Worm (Caenorhabditis elegans) whole organism, young adult: ENCODE results near the gene gei-14.

Experiments
- C17E4.6 ChIP-seq: fragments of 200-800 bp; sonication (Bioruptor generic); IDR thresholded peaks from 2 replicates; pipeline ENCODE4 v1.3.6; 2022; ENCODE audit warnings: missing genetic modification reagents, missing genetic modification characterization, missing compliant biosample characterization
- F22D6.2 ChIP-seq: sonication (generic microtip); optimal IDR thresholded peaks from 2 replicates; lab custom pipeline; 2016; ENCODE audit warnings: mild to moderate bottlenecking, missing genetic modification characterization, missing compliant biosample characterization
- F23B12.7 ChIP-seq: sonication (generic microtip); optimal IDR thresholded peaks from 2 replicates; lab custom pipeline; 2017; ENCODE audit warnings: missing genetic modification characterization, mild to moderate bottlenecking, missing compliant biosample characterization, antibody characterized with exemption, moderate library complexity; ENCODE audit not compliant: insufficient read depth
- F39B2.1 ChIP-seq: fragments of 200-800 bp; sonication (Bioruptor generic); IDR thresholded peaks from 2 replicates; pipeline ENCODE4 v1.3.6; 2022; ENCODE audit warnings: missing genetic modification reagents, missing genetic modification characterization, missing compliant biosample characterization
- F52B5.7 ChIP-seq: sonication (generic microtip); optimal IDR thresholded peaks from 2 replicates; lab custom pipeline; 2016; ENCODE audit warnings: mild to moderate bottlenecking, missing genetic modification characterization, missing compliant biosample characterization
- F57A8.1 ChIP-seq: fragments of 200-800 bp; sonication (Bioruptor generic); optimal IDR thresholded peaks from 2 replicates; lab custom pipeline; 2018; ENCODE audit warnings: mild to moderate bottlenecking, missing genetic modification characterization, moderate library complexity, missing compliant biosample characterization
- F57C9.4 ChIP-seq: sonication (generic microtip); optimal IDR thresholded peaks from 2 replicates; lab custom pipeline; 2017; ENCODE audit warnings: mild to moderate bottlenecking, missing genetic modification characterization, missing compliant biosample characterization
- Y67H2A.10 ChIP-seq: fragments of 200-800 bp; sonication (Bioruptor generic); conservative IDR thresholded peaks from 2 replicates; pipeline ENCODE4 v1.3.6; 2022; ENCODE audit warnings: missing genetic modification reagents, missing genetic modification characterization, missing compliant biosample characterization
- Y79H2A.3 ChIP-seq: fragments of 200-800 bp; sonication (Bioruptor generic); conservative IDR thresholded peaks from 2 replicates; pipeline ENCODE4 v1.3.6; 2022; ENCODE audit warnings: missing genetic modification reagents, missing genetic modification characterization, missing compliant biosample characterization
- akir-1 ChIP-seq: fragments of 200-800 bp; sonication (Bioruptor generic); optimal IDR thresholded peaks from 2 replicates; lab custom pipeline; 2018; ENCODE audit warnings: mild to moderate bottlenecking, missing genetic modification characterization, moderate library complexity, missing compliant biosample characterization
- atf-7 ChIP-seq: sonication (generic microtip); optimal IDR thresholded peaks from 2 replicates; lab custom pipeline; 2017; ENCODE audit warnings: mild to moderate bottlenecking, missing genetic modification characterization, missing compliant biosample characterization
- cebp-1 ChIP-seq, 2 experiments: fragments of 200-800 bp in 1 of 2; sonication (Bioruptor generic) in 1 of 2; sonication (generic microtip) in 1 of 2; IDR thresholded peaks in 1 of 2; optimal IDR thresholded peaks in 1 of 2; 2 replicates each; pipeline versions ENCODE4 v1.3.6 to Lab custom; 2017 to 2022; ENCODE audit warnings: missing compliant biosample characterization in 2 of 2, missing genetic modification characterization in 2 of 2, mild to moderate bottlenecking in 1 of 2, missing genetic modification reagents in 1 of 2, moderate library complexity in 1 of 2
- cebp-2 ChIP-seq: fragments of 200-800 bp; sonication (Bioruptor generic); IDR thresholded peaks from 2 replicates; pipeline ENCODE4 v1.3.6; 2022; ENCODE audit warnings: missing genetic modification characterization, missing compliant biosample characterization
- ceh-79 ChIP-seq: sonication (generic microtip); optimal IDR thresholded peaks from 2 replicates; lab custom pipeline; 2017; ENCODE audit warnings: mild to moderate bottlenecking, missing genetic modification characterization, missing compliant biosample characterization
- dox-1 ChIP-seq: fragments of 200-800 bp; sonication (Bioruptor generic); IDR thresholded peaks from 2 replicates; pipeline ENCODE4 v1.3.6; 2022; ENCODE audit warnings: missing genetic modification reagents, missing genetic modification characterization, missing compliant biosample characterization
- egl-18 ChIP-seq: fragments of 200-800 bp; sonication (Bioruptor generic); IDR thresholded peaks from 2 replicates; pipeline ENCODE4 v1.3.6; 2022; ENCODE audit warnings: missing genetic modification reagents, missing genetic modification characterization, missing compliant biosample characterization
- gei-17 ChIP-seq: fragments of 200-800 bp; sonication (Bioruptor generic); optimal IDR thresholded peaks from 2 replicates; lab custom pipeline; 2018; ENCODE audit warnings: mild to moderate bottlenecking, missing genetic modification characterization, missing compliant biosample characterization
- him-1 ChIP-seq: sonication (generic microtip); optimal IDR thresholded peaks from 2 replicates; lab custom pipeline; 2016; ENCODE audit warnings: missing genotype, missing genetic modification reagents, missing genetic modification characterization, missing compliant biosample characterization
- hmg-20 ChIP-seq: fragments of 200-800 bp; sonication (Bioruptor generic); IDR thresholded peaks from 2 replicates; pipeline ENCODE4 v1.3.6; 2022; ENCODE audit warnings: missing genetic modification reagents, missing genetic modification characterization, missing compliant biosample characterization
- lsl-1 ChIP-seq: fragments of 200-800 bp; sonication (Bioruptor generic); optimal IDR thresholded peaks from 2 replicates; lab custom pipeline; 2018; ENCODE audit warnings: mild to moderate bottlenecking, missing genetic modification characterization, moderate library complexity, missing compliant biosample characterization
- mel-28 ChIP-seq: sonication (generic microtip); optimal IDR thresholded peaks from 2 replicates; lab custom pipeline; 2016; ENCODE audit warnings: borderline replicate concordance, mild to moderate bottlenecking, missing genetic modification characterization, missing compliant biosample characterization
- nfya-2 ChIP-seq: fragments of 200-800 bp; sonication (Bioruptor generic); IDR thresholded peaks from 2 replicates; pipeline ENCODE4 v1.3.6; 2022; ENCODE audit warnings: missing genetic modification reagents, missing genetic modification characterization, missing compliant biosample characterization
- nfyb-1 ChIP-seq: fragments of 200-800 bp; sonication (Bioruptor generic); IDR thresholded peaks from 2 replicates; pipeline ENCODE4 v1.3.6; 2022; ENCODE audit warnings: missing genetic modification reagents, missing genetic modification characterization, missing compliant biosample characterization
- nhr-120 ChIP-seq: fragments of 200-800 bp; sonication (Bioruptor generic); IDR thresholded peaks from 2 replicates; pipeline ENCODE4 v1.3.6; 2022; ENCODE audit warnings: missing genetic modification characterization, missing compliant biosample characterization
- nhr-179 ChIP-seq: sonication (generic microtip); optimal IDR thresholded peaks from 2 replicates; lab custom pipeline; 2016; ENCODE audit warnings: mild to moderate bottlenecking, missing genetic modification characterization, missing compliant biosample characterization
- nhr-80 ChIP-seq: sonication (generic microtip); optimal IDR thresholded peaks from 2 replicates; lab custom pipeline; 2016; ENCODE audit warnings: missing genetic modification characterization, missing compliant biosample characterization
- rcor-1 ChIP-seq: fragments of 200-800 bp; sonication (Bioruptor generic); IDR thresholded peaks from 2 replicates; pipeline ENCODE4 v1.3.6; 2022; ENCODE audit warnings: missing genetic modification reagents, missing genetic modification characterization, missing compliant biosample characterization
- rec-8 ChIP-seq, 2 experiments: sonication (generic microtip); optimal IDR thresholded peaks; 2 replicates each; lab custom pipeline; 2016; ENCODE audit warnings: mild to moderate bottlenecking in 2 of 2, missing genetic modification characterization in 2 of 2, missing genetic modification reagents in 2 of 2, missing genotype in 2 of 2, missing biosample characterization in 1 of 2, missing compliant biosample characterization in 1 of 2, moderate library complexity in 1 of 2
- repo-1 ChIP-seq: sonication (generic microtip); optimal IDR thresholded peaks from 2 replicates; lab custom pipeline; 2017; ENCODE audit warnings: mild to moderate bottlenecking, missing genetic modification characterization, missing compliant biosample characterization
- sdz-38 ChIP-seq: sonication (generic microtip); optimal IDR thresholded peaks from 2 replicates; lab custom pipeline; 2016; ENCODE audit warnings: missing genotype, missing genetic modification characterization, missing compliant biosample characterization
- tbp1 ChIP-seq: fragments of 200-800 bp; sonication (Bioruptor generic); optimal IDR thresholded peaks from 2 replicates; lab custom pipeline; 2018; ENCODE audit warnings: mild to moderate bottlenecking, missing genetic modification characterization, missing compliant biosample characterization
- unc-62 ChIP-seq: fragments of 150-350 bp; optimal IDR thresholded peaks from 2 replicates; lab custom pipeline; 2014; ENCODE audit warnings: missing biosample characterization, missing genetic modification reagents, missing genetic modification characterization
- ztf-18 ChIP-seq: sonication (generic microtip); optimal IDR thresholded peaks from 2 replicates; lab custom pipeline; 2016; ENCODE audit warnings: missing genotype, mild to moderate bottlenecking, missing genetic modification characterization, missing compliant biosample characterization
- ztf-25 ChIP-seq: fragments of 200-800 bp; sonication (Bioruptor generic); IDR thresholded peaks from 2 replicates; pipeline ENCODE4 v1.3.6; 2022; ENCODE audit warnings: missing genetic modification reagents, missing genetic modification characterization, missing compliant biosample characterization
- ztf-26 ChIP-seq: sonication (generic microtip); optimal IDR thresholded peaks from 2 replicates; lab custom pipeline; 2017; ENCODE audit warnings: missing genetic modification characterization, missing compliant biosample characterization
- ztf-28 ChIP-seq: fragments of 200-800 bp; sonication (Bioruptor generic); IDR thresholded peaks from 2 replicates; pipeline ENCODE4 v1.3.6; 2022; ENCODE audit warnings: missing genetic modification reagents, missing genetic modification characterization, missing compliant biosample characterization
- ztf-3 ChIP-seq: fragments of 200-800 bp; sonication (Bioruptor generic); optimal IDR thresholded peaks from 2 replicates; lab custom pipeline; 2018; ENCODE audit warnings: mild to moderate bottlenecking, missing genetic modification characterization, missing compliant biosample characterization
- ztf-6 ChIP-seq: fragments of 200-800 bp; sonication (Bioruptor generic); IDR thresholded peaks from 2 replicates; pipeline ENCODE4 v1.3.6; 2022; ENCODE audit warnings: missing genetic modification reagents, missing genetic modification characterization, missing compliant biosample characterization

gei-14 gene

DNA sequence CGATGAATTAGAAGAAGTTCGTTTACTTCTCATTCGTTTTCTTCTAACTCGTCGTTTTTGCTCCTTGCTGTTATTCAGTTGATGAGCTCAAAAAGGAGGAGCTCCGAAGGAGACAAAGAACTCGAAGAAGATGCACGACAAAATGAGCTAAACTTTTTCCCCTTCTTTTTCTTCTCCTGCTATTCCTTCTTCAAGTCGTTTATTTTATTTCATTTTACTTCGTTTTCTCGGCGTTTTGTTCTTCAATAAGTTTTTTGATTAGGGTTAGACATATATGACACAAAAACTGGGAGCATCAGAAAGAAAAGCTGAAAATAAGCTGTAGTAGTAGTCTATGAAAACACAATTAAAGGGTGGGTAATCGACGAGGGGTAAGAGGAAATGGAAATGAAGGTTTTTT is 36.0 kb upstream of the gei-14 start:
- no peak for TF ChIP-seq ceh-79
- no peak for TF ChIP-seq dox-1 (GFP tag; lab: Robert Waterston, UW)
- no peak for TF ChIP-seq Y79H2A.3
- no peak for TF ChIP-seq sdz-38 (tag; lab: Kevin White, UChicago)
- no peak for TF ChIP-seq F39B2.1 (GFP tag; lab: Robert Waterston, UW)
- no peak for TF ChIP-seq F22D6.2 (tag; lab: Kevin White, UChicago)
- no peak for TF ChIP-seq mel-28 (tag; lab: Kevin White, UChicago)
- no peak for TF ChIP-seq gei-17
- TF ChIP-seq hmg-20 (GFP tag; lab: Robert Waterston, UW) = no peak
- TF ChIP-seq repo-1 (tag; lab: Kevin White, UChicago) = no peak
- TF ChIP-seq rec-8 (tag; optimal IDR thresholded peaks at IDR 0.05; lab: Kevin White, UChicago) = no peak

DNA sequence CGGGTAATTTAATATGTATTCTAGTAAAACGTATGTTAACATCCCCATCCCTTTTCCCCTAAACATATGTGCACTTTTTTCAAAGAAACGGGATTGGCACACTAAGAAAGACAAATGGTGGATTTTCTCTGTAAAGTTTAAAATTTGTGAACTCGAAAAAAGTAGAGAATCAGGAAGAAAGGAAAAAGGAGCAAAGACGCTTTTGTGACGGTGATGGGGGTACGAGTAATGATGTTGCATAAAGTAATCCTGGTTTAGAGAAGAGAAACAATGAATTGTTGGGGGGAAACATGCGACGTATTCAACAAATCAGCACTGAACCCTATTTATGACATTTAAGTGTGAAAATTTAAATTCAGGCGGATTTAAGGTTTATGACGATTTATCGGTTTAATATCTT is 35.5 kb upstream of the gei-14 start:
- no peak for TF ChIP-seq nhr-80 (tag; lab: Kevin White, UChicago)
- TF ChIP-seq nhr-179 (tag; lab: Kevin White, UChicago) = no peak
- TF ChIP-seq rcor-1 (GFP tag; lab: Robert Waterston, UW) = no peak
- no peak for TF ChIP-seq mel-28 (tag; lab: Kevin White, UChicago)
- no peak for TF ChIP-seq akir-1 (GFP tag; lab: Kevin White, UChicago)
- TF ChIP-seq nfyb-1 = no peak
- no peak for TF ChIP-seq nhr-120 (GFP tag; lab: Robert Waterston, UW)
- TF ChIP-seq ztf-25 (GFP tag; lab: Robert Waterston, UW) = no peak
- no peak for TF ChIP-seq C17E4.6 (GFP tag; lab: Robert Waterston, UW)
- no peak for TF ChIP-seq F23B12.7 (tag; lab: Kevin White, UChicago)
- no peak for TF ChIP-seq ztf-26
- TF ChIP-seq ztf-18 (tag; lab: Kevin White, UChicago) = no peak
- no peak for TF ChIP-seq ztf-6 (GFP tag; lab: Robert Waterston, UW)
- no peak for TF ChIP-seq ztf-3 (GFP tag; lab: Kevin White, UChicago)
- TF ChIP-seq F52B5.7 (tag; lab: Kevin White, UChicago) = no peak
- TF ChIP-seq egl-18 = no peak

DNA sequence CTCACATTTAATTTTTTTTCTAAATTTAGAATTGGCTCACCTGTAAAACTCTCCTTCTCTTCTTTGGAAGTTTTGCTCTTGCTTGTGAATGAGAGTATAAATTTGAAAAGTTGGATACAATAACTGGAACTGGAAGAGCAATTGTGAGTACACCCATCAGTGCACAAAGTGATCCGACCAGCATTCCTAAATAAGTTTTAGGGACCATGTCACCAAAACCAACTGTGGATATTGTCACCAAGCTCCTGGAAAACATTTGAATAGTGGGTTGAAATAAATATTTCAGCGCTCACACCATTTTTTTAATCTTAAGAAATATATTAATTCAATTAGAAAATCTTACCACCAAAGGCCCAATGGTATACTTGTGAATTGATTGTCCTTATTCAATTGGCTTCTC is 32.3 kb upstream of the gei-14 start:
- no peak for TF ChIP-seq F57C9.4
- TF ChIP-seq tbp1 (GFP tag; lab: Kevin White, UChicago) = no peak
- no peak for TF ChIP-seq rcor-1 (GFP tag; lab: Robert Waterston, UW)
- TF ChIP-seq nfyb-1 = no peak
- TF ChIP-seq atf-7 (tag; lab: Kevin White, UChicago) = no peak
- no peak for TF ChIP-seq ztf-28
- TF ChIP-seq, all 124 proteins: peak for 0

DNA sequence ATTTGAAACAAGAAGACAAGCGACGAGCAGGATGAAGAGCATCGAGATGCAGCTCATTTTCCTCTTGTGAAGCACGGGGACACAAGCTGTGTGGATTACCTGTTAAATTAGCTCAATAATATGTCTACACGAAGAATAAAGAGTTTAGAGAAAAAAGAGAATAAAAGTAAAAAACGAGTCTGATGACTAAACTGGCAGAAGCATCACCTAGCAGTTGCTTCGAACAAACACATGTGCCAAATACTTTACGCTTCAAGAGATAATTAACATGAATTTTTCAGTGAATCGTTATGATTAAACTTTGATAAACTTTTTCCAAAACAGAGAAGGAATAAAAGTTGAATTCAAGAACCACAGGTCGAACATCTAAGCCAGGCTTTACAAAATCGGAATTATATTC is 19.3 kb upstream of the gei-14 start, which contains the start of gene nlp-55:
nlp-55 (minus strand) TSS at position 101 of the 400 bp plus-strand sequence.
- TF ChIP-seq him-1 (tag; lab: Kevin White, UChicago) (no peak), cebp-2 (no peak), unc-62 (GFP tag; lab: Kevin White, UChicago) (no peak), Y67H2A.10 (GFP tag; lab: Robert Waterston, UW) (no peak), F57A8.1 (GFP tag; lab: Kevin White, UChicago) (no peak), cebp-1 (GFP tag; IDR thresholded peaks at IDR 0.05; lab: Robert Waterston, UW) (no peak), cebp-1 (tag; optimal IDR thresholded peaks at IDR 0.05; lab: Kevin White, UChicago) (no peak), lsl-1 (GFP tag; lab: Kevin White, UChicago) (no peak), nfya-2 (GFP tag; lab: Robert Waterston, UW) (no peak)
